Worm (Caenorhabditis elegans) whole organism, L2 larva: Measurements from ENCODE around the gene hmg-1.1.

ENCODE experiments used
- C34F6.9 ChIP-seq: fragments of 150-350 bp; optimal IDR thresholded peaks from 2 replicates; lab custom pipeline; 2014; ENCODE audit warnings: missing biosample characterization, missing genetic modification characterization
- F13H6.1 ChIP-seq: sonication (generic microtip); optimal IDR thresholded peaks from 2 replicates; lab custom pipeline; 2016; ENCODE audit warnings: missing genetic modification characterization, missing compliant biosample characterization
- Y55F3AM.14 ChIP-seq: fragments of 200-800 bp; sonication (Bioruptor generic); optimal IDR thresholded peaks from 2 replicates; lab custom pipeline; 2018; ENCODE audit warnings: mild to moderate bottlenecking, missing genetic modification characterization, missing compliant biosample characterization
- ZK546.5 ChIP-seq: sonication (generic microtip); optimal IDR thresholded peaks from 2 replicates; lab custom pipeline; 2017; ENCODE audit warnings: missing biosample characterization, missing genetic modification characterization
- alr-1 ChIP-seq: fragments of 150-350 bp; optimal IDR thresholded peaks from 2 replicates; lab custom pipeline; 2014; ENCODE audit warnings: missing biosample characterization, missing genetic modification characterization
- ceh-16 ChIP-seq: fragments of 150-350 bp; optimal IDR thresholded peaks from 2 replicates; lab custom pipeline; 2014; ENCODE audit warnings: missing biosample characterization, missing genetic modification characterization
- ceh-82 ChIP-seq: fragments of 150-350 bp; optimal IDR thresholded peaks from 2 replicates; lab custom pipeline; 2014; ENCODE audit warnings: missing biosample characterization, missing genetic modification characterization
- crh-2 ChIP-seq: sonication (generic microtip); optimal IDR thresholded peaks from 2 replicates; lab custom pipeline; 2017; ENCODE audit warnings: missing biosample characterization, missing genetic modification characterization
- egl-27 ChIP-seq: sonication (generic microtip); optimal IDR thresholded peaks from 3 replicates; lab custom pipeline; 2017; ENCODE audit warnings: missing biosample characterization, missing genetic modification reagents, missing genetic modification characterization
- elt-1 ChIP-seq: fragments of 150-350 bp; optimal IDR thresholded peaks from 2 replicates; lab custom pipeline; 2014; ENCODE audit warnings: missing biosample characterization, missing genetic modification characterization
- gmeb-1 ChIP-seq: fragments of 150-350 bp; optimal IDR thresholded peaks from 2 replicates; lab custom pipeline; 2014; ENCODE audit warnings: missing biosample characterization, missing genetic modification characterization
- lin-13 ChIP-seq: fragments of 150-350 bp; optimal IDR thresholded peaks from 2 replicates; lab custom pipeline; 2014; ENCODE audit warnings: missing biosample characterization, missing genetic modification reagents, missing genetic modification characterization
- lin-39 ChIP-seq: fragments of 150-350 bp; optimal IDR thresholded peaks from 2 replicates; lab custom pipeline; 2014; ENCODE audit warnings: missing biosample characterization, missing genetic modification reagents, missing genetic modification characterization
- mab-5 ChIP-seq: fragments of 150-350 bp; optimal IDR thresholded peaks from 2 replicates; lab custom pipeline; 2014; ENCODE audit warnings: missing biosample characterization, missing genetic modification characterization
- mbf-1 ChIP-seq: sonication (generic microtip); optimal IDR thresholded peaks from 2 replicates; lab custom pipeline; 2017; ENCODE audit warnings: missing biosample characterization, missing genetic modification characterization
- mdl-1 ChIP-seq, 2 experiments: fragments of 150-350 bp in 1 of 2; sonication (generic microtip) in 1 of 2; optimal IDR thresholded peaks; 2 replicates each; lab custom pipeline; 2017; ENCODE audit warnings: missing biosample characterization in 2 of 2, missing genetic modification characterization in 2 of 2
- nhr-10 ChIP-seq: sonication (generic microtip); optimal IDR thresholded peaks from 2 replicates; lab custom pipeline; 2017; ENCODE audit warnings: missing biosample characterization, missing genetic modification characterization
- nhr-11 ChIP-seq: fragments of 150-350 bp; optimal IDR thresholded peaks from 2 replicates; lab custom pipeline; 2014; ENCODE audit warnings: missing biosample characterization, missing genetic modification characterization
- nhr-12 ChIP-seq: fragments of 150-350 bp; optimal IDR thresholded peaks from 2 replicates; lab custom pipeline; 2014; ENCODE audit warnings: missing biosample characterization, missing genetic modification characterization
- nhr-21 ChIP-seq: fragments of 150-350 bp; optimal IDR thresholded peaks from 2 replicates; lab custom pipeline; 2014; ENCODE audit warnings: missing biosample characterization, missing genetic modification characterization
- nhr-23 ChIP-seq: fragments of 150-350 bp; optimal IDR thresholded peaks from 2 replicates; lab custom pipeline; 2014; ENCODE audit warnings: missing biosample characterization, missing genetic modification reagents, missing genetic modification characterization
- nhr-237 ChIP-seq: fragments of 150-350 bp; optimal IDR thresholded peaks from 2 replicates; lab custom pipeline; 2014; ENCODE audit warnings: missing biosample characterization, missing genetic modification characterization
- peb-1 ChIP-seq: fragments of 150-350 bp; optimal IDR thresholded peaks from 2 replicates; lab custom pipeline; 2014; ENCODE audit warnings: missing biosample characterization, missing genetic modification characterization
- sem-4 ChIP-seq: fragments of 150-350 bp; optimal IDR thresholded peaks from 2 replicates; lab custom pipeline; 2014; ENCODE audit warnings: missing biosample characterization, missing genetic modification reagents, missing genetic modification characterization
- skn-1 ChIP-seq: sonication (generic microtip); optimal IDR thresholded peaks from 2 replicates; lab custom pipeline; 2017; ENCODE audit warnings: missing biosample characterization, missing genetic modification characterization
- sma-9 ChIP-seq, 2 experiments: fragments of 150-350 bp in 1 of 2; sonication (generic microtip) in 1 of 2; optimal IDR thresholded peaks; 2 replicates each; lab custom pipeline; 2014 to 2016; ENCODE audit warnings: missing genetic modification characterization in 2 of 2, mild to moderate bottlenecking in 1 of 2, missing biosample characterization in 1 of 2, missing compliant biosample characterization in 1 of 2, missing genetic modification reagents in 1 of 2, moderate library complexity in 1 of 2
- unc-39 ChIP-seq: fragments of 150-350 bp; optimal IDR thresholded peaks from 2 replicates; lab custom pipeline; 2014; ENCODE audit warnings: missing biosample characterization, missing genetic modification characterization
- unc-62 ChIP-seq: fragments of 150-350 bp; optimal IDR thresholded peaks from 2 replicates; lab custom pipeline; 2014; ENCODE audit warnings: missing biosample characterization, missing genetic modification reagents, missing genetic modification characterization
- zag-1 ChIP-seq: fragments of 150-350 bp; optimal IDR thresholded peaks from 2 replicates; lab custom pipeline; 2014; ENCODE audit warnings: missing biosample characterization, missing genetic modification characterization
- ztf-1 ChIP-seq: fragments of 200-800 bp; sonication (Bioruptor generic); conservative IDR thresholded peaks from 2 replicates; pipeline ENCODE4 v1.3.6; 2022; ENCODE audit warnings: missing genetic modification characterization, missing compliant biosample characterization
- ztf-4 ChIP-seq: fragments of 150-350 bp; optimal IDR thresholded peaks from 2 replicates; lab custom pipeline; 2014; ENCODE audit warnings: missing biosample characterization, missing genetic modification characterization

hmg-1.1 gene

DNA sequence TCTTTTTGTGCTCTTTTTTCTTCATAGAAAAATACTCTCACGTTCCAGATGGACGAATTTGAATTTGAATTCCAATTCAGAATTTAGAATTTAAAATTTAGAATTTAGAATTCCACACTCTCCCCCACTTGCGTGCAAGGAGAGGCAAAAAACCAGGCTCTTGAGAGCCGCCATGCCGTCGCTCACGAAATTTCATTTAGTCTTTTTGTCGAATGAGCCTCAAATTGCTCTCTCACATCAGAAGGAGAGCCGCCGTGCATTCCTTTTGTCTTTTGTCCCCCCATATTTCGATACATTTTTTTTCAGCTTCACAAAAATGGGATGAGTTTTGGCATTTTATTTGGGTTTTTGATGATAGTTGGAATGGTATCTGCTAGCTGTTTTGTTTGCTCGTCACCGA is 39.4 kb upstream of the hmg-1.1 start, which contains the start of gene hot-7:
Gene hot-7, plus strand, starts transcription at position 301 of the 400 bp plus-strand sequence.
- no peak for TF ChIP-seq ceh-82 (tag; lab: Kevin White, UChicago)
- no peak for TF ChIP-seq F13H6.1 (tag; lab: Kevin White, UChicago)
- no peak for TF ChIP-seq crh-2 (tag; lab: Kevin White, UChicago)
- no peak for TF ChIP-seq sem-4 (tag; lab: Kevin White, UChicago)
- no peak for TF ChIP-seq C34F6.9 (tag; lab: Kevin White, UChicago)
- no peak for TF ChIP-seq mbf-1 (tag; lab: Kevin White, UChicago)
- TF ChIP-seq sma-9 (GFP tag; optimal IDR thresholded peaks at IDR 0.05; lab: Kevin White, UChicago) = no peak
- no peak for TF ChIP-seq sma-9 (tag; optimal IDR thresholded peaks at IDR 0.05; lab: Kevin White, UChicago)
- TF ChIP-seq nhr-23 (tag; lab: Kevin White, UChicago) = no peak
- no peak for TF ChIP-seq gmeb-1 (tag; lab: Kevin White, UChicago)

ce11 chrII:14214109-14214508 is 36.4 kb upstream of the hmg-1.1 start, which contains the start of gene Y48B6A.10:
Gene Y48B6A.10, plus strand, starts transcription at chrII:14214409.
- TF ChIP-seq lin-39 (tag; lab: Kevin White, UChicago) (no peak), peb-1 (no peak)

- no peak for TF ChIP-seq nhr-10 (tag; lab: Kevin White, UChicago)
- no peak for TF ChIP-seq ceh-16 (tag; lab: Kevin White, UChicago)
Observed at ce11 chrII:14218142-14218541, 32.4 kb upstream of the hmg-1.1 start.

- TF ChIP-seq nhr-11 (tag; lab: Kevin White, UChicago) (no peak), peb-1 (no peak), lin-13 (GFP tag; lab: Kevin White, UChicago) (no peak), crh-2 (tag; lab: Kevin White, UChicago) (no peak), sma-9 (GFP tag; optimal IDR thresholded peaks at IDR 0.05; lab: Kevin White, UChicago) (no peak), sma-9 (tag; optimal IDR thresholded peaks at IDR 0.05; lab: Kevin White, UChicago) (no peak), mdl-1 (tag; optimal IDR thresholded peaks at IDR 0.05; lab: Kevin White, UChicago) (no peak), ztf-1 (no peak), nhr-12 (tag; lab: Kevin White, UChicago) (no peak), unc-39 (tag; lab: Kevin White, UChicago) (no peak), nhr-23 (tag; lab: Kevin White, UChicago) (no peak), egl-27 (tag; lab: Kevin White, UChicago) (no peak), mab-5 (no peak), zag-1 (tag; lab: Kevin White, UChicago) (no peak), unc-62 (GFP tag; lab: Kevin White, UChicago) (no peak), C34F6.9 (tag; lab: Kevin White, UChicago) (no peak), nhr-21 (tag; lab: Kevin White, UChicago) (no peak), skn-1 (tag; lab: Kevin White, UChicago) (no peak), ZK546.5 (no peak)
Observed at ce11 chrII:14226175-14226574, 24.3 kb upstream of the hmg-1.1 start, which contains the start of gene Y48B6A.13. Gene Y48B6A.13, minus strand, starts transcription at chrII:14226275.

DNA sequence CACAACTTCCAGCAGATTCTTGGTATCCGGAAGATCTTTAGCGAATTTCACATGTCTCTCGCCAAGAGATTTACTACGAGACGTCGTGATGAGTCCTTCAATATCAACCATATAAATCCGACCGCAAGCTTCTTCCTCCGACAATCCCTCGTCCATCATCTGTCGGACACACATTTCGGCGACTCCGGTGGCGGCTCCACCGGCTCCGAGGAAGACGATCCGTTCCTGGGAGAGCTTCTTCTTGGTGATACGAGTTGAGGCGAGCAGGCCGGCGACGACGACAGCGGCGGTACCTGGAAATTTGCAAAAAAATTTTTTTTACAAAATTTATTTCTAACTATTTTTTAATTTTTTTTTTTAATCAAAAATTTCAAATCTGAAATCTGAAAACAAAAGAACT is 20.4 kb upstream of the hmg-1.1 start:
- TF ChIP-seq mdl-1 (tag; optimal IDR thresholded peaks at IDR 0.05; lab: Kevin White, UChicago) (no peak), ztf-4 (tag; lab: Kevin White, UChicago) (no peak), egl-27 (tag; lab: Kevin White, UChicago) (no peak), mab-5 (no peak), C34F6.9 (tag; lab: Kevin White, UChicago) (no peak), nhr-11 (tag; lab: Kevin White, UChicago) (no peak), skn-1 (tag; lab: Kevin White, UChicago) (no peak), Y55F3AM.14 (no peak), nhr-10 (tag; lab: Kevin White, UChicago) (no peak), elt-1 (tag; lab: Kevin White, UChicago) (no peak), nhr-23 (tag; lab: Kevin White, UChicago) (no peak), gmeb-1 (tag; lab: Kevin White, UChicago) (no peak), sem-4 (tag; lab: Kevin White, UChicago) (no peak), nhr-237 (tag; lab: Kevin White, UChicago) (no peak), unc-62 (GFP tag; lab: Kevin White, UChicago) (no peak), alr-1 (tag; lab: Kevin White, UChicago) (no peak), ztf-1 (no peak), nhr-12 (tag; lab: Kevin White, UChicago) (no peak), mbf-1 (tag; lab: Kevin White, UChicago) (no peak)
